Fruit fly (Drosophila melanogaster): ENCODE data around the gene Snap24.
A peak's percentile ranks its signal among the peaks of the same experiment; 100 is the strongest.

The Snap24 gene

DNA sequence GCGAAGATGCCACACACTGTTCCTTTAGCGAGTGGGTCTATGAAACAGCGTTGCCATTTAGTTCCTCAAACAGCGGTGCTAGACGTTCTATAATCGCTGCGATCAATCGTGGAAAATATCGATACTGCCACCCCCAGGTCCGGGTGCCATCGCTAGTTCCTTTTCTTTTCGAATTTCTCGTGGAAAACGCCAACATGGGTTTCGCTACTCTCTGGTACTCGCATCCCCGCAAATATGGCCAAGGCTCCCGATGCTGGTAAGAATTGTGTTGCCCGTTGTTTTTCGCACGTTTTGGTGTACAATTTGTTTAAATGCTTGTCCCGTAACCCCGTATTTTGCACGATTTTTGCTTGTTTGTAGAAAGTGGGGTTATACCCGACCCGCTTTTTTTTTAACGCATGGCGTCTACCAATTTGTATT, 15.0 kb upstream of the Snap24 start, which contains the start of gene RpS29 (continued):
- no peak for TF ChIP-seq CG31388 (GFP tag; optimal IDR thresholded peaks at IDR 0.05)
- peak; percentile 97 for TF ChIP-seq unc-4 (GFP tag; IDR thresholded peaks at IDR 0.05; ENCODE audit: partially characterized antibody)
- peak; percentile 91 for TF ChIP-seq Scr (GFP tag; IDR thresholded peaks at IDR 0.05; ENCODE audit: partially characterized antibody)
- TF ChIP-seq Dfd (GFP tag; optimal IDR thresholded peaks at IDR 0.05), result no peak
- TF ChIP-seq corto (GFP tag; optimal IDR thresholded peaks at IDR 0.05), result no peak
- TF ChIP-seq pho (GFP tag; optimal IDR thresholded peaks at IDR 0.05), result peak; percentile 89
- TF ChIP-seq CG3281 (GFP tag; optimal IDR thresholded peaks at IDR 0.05), result peak; percentile 85
- peak; percentile 78 for TF ChIP-seq pb (GFP tag; optimal IDR thresholded peaks at IDR 0.05)
- TF ChIP-seq stc (GFP tag; IDR thresholded peaks at IDR 0.05), result peak; percentile 71
- TF ChIP-seq Rfx (GFP tag; IDR thresholded peaks at IDR 0.05), result peak; percentile 95
- peak; percentile 32 for TF ChIP-seq kay (GFP tag; optimal IDR thresholded peaks at IDR 0.05)
- peak; percentile 21 for TF ChIP-seq CG14965 (GFP tag; optimal IDR thresholded peaks at IDR 0.05; ENCODE audit: borderline replicate concordance)
- peak; percentile 44 for TF ChIP-seq dmrt99B (tag; optimal IDR thresholded peaks at IDR 0.05)
- TF ChIP-seq Hey (tag; optimal IDR thresholded peaks at IDR 0.05), result peak; percentile 74
- 0 out of 2 replicates have a peak, but pooled peaks have one; percentile 10 for TF ChIP-seq gt (GFP tag; IDR thresholded peaks at IDR 0.05)
- peak; percentile 27 for TF ChIP-seq twi (tag; optimal IDR thresholded peaks at IDR 0.05)
- TF ChIP-seq zen (tag; optimal IDR thresholded peaks at IDR 0.05), result peak; percentile 39
- TF ChIP-seq chn (GFP tag; optimal IDR thresholded peaks at IDR 0.05), result peak; percentile 82
- peak; percentile 58 for TF ChIP-seq CG15269 (tag; optimal IDR thresholded peaks at IDR 0.05)
- peak; percentile 68 for TF ChIP-seq CG2678 (tag; optimal IDR thresholded peaks at IDR 0.05)
- peak; percentile 49 for TF ChIP-seq run (tag; optimal IDR thresholded peaks at IDR 0.05)
- TF ChIP-seq CG34376 (GFP tag; optimal IDR thresholded peaks at IDR 0.05), result peak; percentile 92
- TF ChIP-seq HLHmδ (GFP tag; optimal IDR thresholded peaks at IDR 0.05), result peak; percentile 54
- TF ChIP-seq slou (GFP tag; optimal IDR thresholded peaks at IDR 0.05), result peak; percentile 79
- no peak for TF ChIP-seq CG11696 (GFP tag; IDR thresholded peaks at IDR 0.05)
- TF ChIP-seq CG14667 (GFP tag; IDR thresholded peaks at IDR 0.05), result peak; percentile 54; the same call in 1 of the 2 replicates
- peak; percentile 46; the same call in 1 of the 2 replicates for TF ChIP-seq CG4730 (GFP tag; IDR thresholded peaks at IDR 0.05)
- peak; percentile 74 for TF ChIP-seq sisA (GFP tag; IDR thresholded peaks at IDR 0.05)
- peak; percentile 93 for TF ChIP-seq mirr (GFP tag; optimal IDR thresholded peaks at IDR 0.05)
- TF ChIP-seq CG9817 (tag; optimal IDR thresholded peaks at IDR 0.05), result peak; percentile 83
- TF ChIP-seq ara (GFP tag; IDR thresholded peaks at IDR 0.05), result peak; percentile 60; the same call in 1 of the 2 replicates
- TF ChIP-seq CG7786 (GFP tag; optimal IDR thresholded peaks at IDR 0.05), result peak; percentile 86
- TF ChIP-seq Drgx (GFP tag; IDR thresholded peaks at IDR 0.05), result 0 out of 2 replicates have a peak, but pooled peaks have one; percentile 33
- TF ChIP-seq CG9876 (GFP tag; optimal IDR thresholded peaks at IDR 0.05), result peak; percentile 91
- TF ChIP-seq wor (GFP tag; IDR thresholded peaks at IDR 0.05), result no peak
- peak in 1 of 3 experiments; percentile 23 for TF ChIP-seq Stat92E (GFP tag; optimal IDR thresholded peaks at IDR 0.05)
- peak; percentile 57 for TF ChIP-seq zf30C (GFP tag; optimal IDR thresholded peaks at IDR 0.05)
- TF ChIP-seq Fer2 (tag; optimal IDR thresholded peaks at IDR 0.05), result peak; percentile 70
- peak; percentile 87 for TF ChIP-seq CG14710 (tag; optimal IDR thresholded peaks at IDR 0.05)
- TF ChIP-seq Myb (GFP tag; optimal IDR thresholded peaks at IDR 0.05), result peak; percentile 94
- peak; percentile 92 for TF ChIP-seq mam (GFP tag; optimal IDR thresholded peaks at IDR 0.05)
- peak; percentile 92 for TF ChIP-seq gro (GFP tag; optimal IDR thresholded peaks at IDR 0.05)
- TF ChIP-seq odd (GFP tag; optimal IDR thresholded peaks at IDR 0.05), result peak; percentile 72
- peak; percentile 83 for TF ChIP-seq ind (GFP tag; optimal IDR thresholded peaks at IDR 0.05)
- TF ChIP-seq YL-1 (GFP tag; optimal IDR thresholded peaks at IDR 0.05), result peak; percentile 99
- TF ChIP-seq CG8388 (GFP tag; optimal IDR thresholded peaks at IDR 0.05), result peak; percentile 52
- peak; percentile 74 for TF ChIP-seq CG17829 (tag; optimal IDR thresholded peaks at IDR 0.05)
- no peak for TF ChIP-seq ham (GFP tag; IDR thresholded peaks at IDR 0.05)
- no peak for TF ChIP-seq Lpt (GFP tag; optimal IDR thresholded peaks at IDR 0.05)
- TF ChIP-seq Mes4 (GFP tag; optimal IDR thresholded peaks at IDR 0.05), result peak; percentile 84
- peak; percentile 96 for TF ChIP-seq NC2β (GFP tag; optimal IDR thresholded peaks at IDR 0.05)

Data from whole organism, embryonic.